Comparison of ENCODE assay signal across 3 worm cellular contexts in genomic region chrIV:5411641-5412337, ce11.
A peak's percentile ranks its signal among the peaks of the same experiment; 100 is the strongest.
TF ChIP-seq lines count a peak whose summit lies in the region.

TSS of gene ZK616.8 (minus strand) at chrIV:5412193.

TF ChIP-seq in whole organism, L3 larva, 47 proteins besides CTCF, POLR2A, EP300 and RAD21:
- TF ChIP-seq ceh-28 (tag; optimal IDR thresholded peaks at IDR 0.05; lab: Kevin White, UChicago) (peak; percentile 61), zag-1 (tag; optimal IDR thresholded peaks at IDR 0.05; lab: Kevin White, UChicago) (no peak), ama-1 (optimal IDR thresholded peaks at IDR 0.05; lab: Kevin White, UChicago) (no peak)

TF ChIP-seq in whole organism, L4 larva, 104 proteins besides CTCF, POLR2A, EP300 and RAD21:
- no peak for TF ChIP-seq dmd-6 (GFP tag; IDR thresholded peaks at IDR 0.05; lab: Robert Waterston, UW)
- peak; percentile 85 for TF ChIP-seq ceh-28 (tag; optimal IDR thresholded peaks at IDR 0.05; lab: Kevin White, UChicago)

TF ChIP-seq in whole organism, midembryonic, 9 proteins besides CTCF, POLR2A, EP300 and RAD21:
- TF ChIP-seq ztf-29 (GFP tag; IDR thresholded peaks at IDR 0.05; lab: Robert Waterston, UW) (no peak), T22C8.4 (GFP tag; IDR thresholded peaks at IDR 0.05; lab: Robert Waterston, UW) (peak; percentile 61)

Comparison
In these comparisons a context has a peak if more than half of its experiments do, and no peak if none do; other contexts are left out.
1. Of the 28 proteins assayed by ChIP-seq in both whole organism, L4 larva and whole organism, L3 larva: peak only in whole organism, L4 larva: none; only in whole organism, L3 larva: none; in both: ceh-28; in neither: 27.